Fruit fly (Drosophila melanogaster) whole organism, prepupa: ENCODE measurements around the gene CG33108.

Experiments
- CG31627 ChIP-seq: fragments of 200-800 bp; sonication (Bioruptor generic); optimal IDR thresholded peaks from 3 replicates; lab custom pipeline; 2016; ENCODE audit warnings: missing biosample characterization, missing genetic modification characterization
- CG4318 ChIP-seq: fragments of 200-800 bp; sonication (Bioruptor generic); optimal IDR thresholded peaks from 3 replicates; lab custom pipeline; 2017; ENCODE audit warnings: missing biosample characterization, mild to moderate bottlenecking, missing genetic modification characterization
- CG6163 ChIP-seq: fragments of 200-800 bp; sonication (Bioruptor generic); IDR thresholded peaks from 3 replicates; pipeline ENCODE4 v1.3.6; 2022; ENCODE audit warnings: missing biosample characterization, missing genetic modification characterization
- CG7368 ChIP-seq: fragments of 200-800 bp; sonication (Bioruptor generic); optimal IDR thresholded peaks from 3 replicates; lab custom pipeline; 2016; ENCODE audit warnings: missing biosample characterization, missing genetic modification characterization
- CG8632 ChIP-seq: fragments of 200-800 bp; sonication (Bioruptor generic); optimal IDR thresholded peaks from 3 replicates; lab custom pipeline; 2016; ENCODE audit warnings: missing biosample characterization, missing genetic modification characterization
- Gug ChIP-seq: fragments of 200-800 bp; sonication (Bioruptor generic); IDR thresholded peaks from 2 replicates; pipeline ENCODE4 v1.3.6; 2022; ENCODE audit warnings: missing biosample characterization, missing genetic modification characterization
- net ChIP-seq: fragments of 200-800 bp; sonication (Bioruptor generic); optimal IDR thresholded peaks from 3 replicates; lab custom pipeline; 2016; ENCODE audit warnings: missing biosample characterization, missing genetic modification characterization
- ss ChIP-seq, 2 experiments: fragments of 200-800 bp; sonication (Bioruptor generic); optimal IDR thresholded peaks; 2 replicates in 1 of 2; 3 replicates in 1 of 2; lab custom pipeline; 2017 to 2018; ENCODE audit warnings: mild to moderate bottlenecking in 2 of 2, missing biosample characterization in 2 of 2, missing genetic modification characterization in 2 of 2, moderate library complexity in 1 of 2

DNA sequence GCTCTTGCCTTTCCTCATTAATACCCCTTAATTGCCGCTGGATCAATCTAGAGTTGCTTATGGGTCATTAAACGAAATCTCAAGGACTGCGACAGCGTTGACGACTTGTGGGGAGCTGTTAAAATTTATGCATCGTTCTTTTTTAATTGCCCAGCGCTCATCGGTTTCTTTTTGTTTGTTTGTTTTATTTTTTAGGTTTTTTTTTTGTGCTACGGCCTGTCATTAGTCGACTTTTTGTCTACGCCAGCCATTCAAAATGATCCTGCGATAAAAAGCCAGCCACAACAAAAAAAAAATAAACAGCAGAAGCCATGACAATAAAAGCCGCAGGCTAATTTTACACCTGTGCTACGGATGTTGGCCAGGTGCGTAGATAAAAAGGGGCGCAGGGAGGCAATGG, 8.5 kb downstream of the CG33108 start:
- no peak for TF ChIP-seq Gug (GFP tag; lab: Robert Waterston, UW)
- no peak for TF ChIP-seq CG31627 (GFP tag; lab: Kevin White, UChicago)
- TF ChIP-seq net = no peak
- no peak for TF ChIP-seq CG8632
- no peak for TF ChIP-seq CG7368
- no peak for TF ChIP-seq CG4318 (GFP tag; lab: Kevin White, UChicago)
- TF ChIP-seq CG6163 (GFP tag; lab: Robert Waterston, UW) = peak; percentile 46; the same call in 2 of the 3 replicates
- peak; percentile 76 to 84 for TF ChIP-seq ss (GFP tag; optimal IDR thresholded peaks at IDR 0.05; lab: Kevin White, UChicago)
